Fruit fly (Drosophila melanogaster) S2 (cell line): ENCODE measurements around the gene CG14020.

Experiments used
- CG8478 ChIP-seq: fragments of >200 bp; optimal IDR thresholded peaks from 2 replicates; lab custom pipeline; 2018
- CTCF ChIP-seq, 2 experiments: fragments of >200 bp; optimal IDR thresholded peaks; 2 replicates each; lab custom pipeline; 2018

CG14020 gene

dm6 chr2L:5496468-5497093, 21.0 kb upstream of the CG14020 start:
- no peak for TF ChIP-seq CG8478 (lab: Kevin White, UChicago)
- no peak for TF ChIP-seq CTCF (optimal IDR thresholded peaks at IDR 0.05; lab: Kevin White, UChicago)

dm6 chr2L:5499458-5499857, 18.1 kb upstream of the CG14020 start:
- TF ChIP-seq CTCF (optimal IDR thresholded peaks at IDR 0.05; lab: Kevin White, UChicago) (no peak), CG8478 (lab: Kevin White, UChicago) (no peak)

- TF ChIP-seq CTCF (optimal IDR thresholded peaks at IDR 0.05; lab: Kevin White, UChicago) (no peak), CG8478 (lab: Kevin White, UChicago) (no peak)
Measured at dm6 chr2L:5501335-5501734, 16.2 kb upstream of the CG14020 start.

- TF ChIP-seq CTCF (optimal IDR thresholded peaks at IDR 0.05; lab: Kevin White, UChicago), result no peak
- TF ChIP-seq CG8478 (lab: Kevin White, UChicago), result no peak
Measured at dm6 chr2L:5502868-5503267, 14.7 kb upstream of the CG14020 start.

dm6 chr2L:5505130-5505529, 12.4 kb upstream of the CG14020 start:
- TF ChIP-seq CG8478 (lab: Kevin White, UChicago), result no peak
- TF ChIP-seq CTCF (optimal IDR thresholded peaks at IDR 0.05; lab: Kevin White, UChicago), result no peak

dm6 chr2L:5507082-5507481, 10.5 kb upstream of the CG14020 start:
- no peak for TF ChIP-seq CG8478 (lab: Kevin White, UChicago)
- TF ChIP-seq CTCF (optimal IDR thresholded peaks at IDR 0.05; lab: Kevin White, UChicago), result no peak

- TF ChIP-seq CG8478 (lab: Kevin White, UChicago) (no peak), CTCF (optimal IDR thresholded peaks at IDR 0.05; lab: Kevin White, UChicago) (no peak)
Measured at dm6 chr2L:5507823-5508438, 9.6 kb upstream of the CG14020 start.

- TF ChIP-seq CTCF (optimal IDR thresholded peaks at IDR 0.05; lab: Kevin White, UChicago) (no peak), CG8478 (lab: Kevin White, UChicago) (no peak)
Measured at dm6 chr2L:5514946-5515345, 2.6 kb upstream of the CG14020 start.

dm6 chr2L:5519846-5520384, 2.4 kb downstream of the CG14020 start, which contains the start of the genes CG7382 and cl:
CG7382 (minus strand) TSS chr2L:5519896.
cl (plus strand) TSS chr2L:5520135.
- TF ChIP-seq CTCF (optimal IDR thresholded peaks at IDR 0.05; lab: Kevin White, UChicago), result no peak
- TF ChIP-seq CG8478 (lab: Kevin White, UChicago), result no peak

- no peak for TF ChIP-seq CG8478 (lab: Kevin White, UChicago)
- no peak for TF ChIP-seq CTCF (optimal IDR thresholded peaks at IDR 0.05; lab: Kevin White, UChicago)
Measured at dm6 chr2L:5520757-5521156, 3.2 kb downstream of the CG14020 start.

dm6 chr2L:5523848-5524473, 6.4 kb downstream of the CG14020 start, which contains the start of the genes Vps52 and Elp4:
Vps52 (minus strand) TSS chr2L:5523898.
Elp4 (plus strand) TSS chr2L:5524139.
- TF ChIP-seq CTCF (optimal IDR thresholded peaks at IDR 0.05; lab: Kevin White, UChicago) (no peak), CG8478 (lab: Kevin White, UChicago) (no peak)

- TF ChIP-seq CTCF (optimal IDR thresholded peaks at IDR 0.05; lab: Kevin White, UChicago) (no peak), CG8478 (lab: Kevin White, UChicago) (no peak)
Measured at dm6 chr2L:5525723-5526122, 8.2 kb downstream of the CG14020 start, which contains the start of gene Cap-D3. Cap-D3 (plus strand) TSS chr2L:5525905.

dm6 chr2L:5526738-5527137, 9.2 kb downstream of the CG14020 start, which contains the start of gene Cox11:
Cox11 (plus strand) TSS chr2L:5526957.
- no peak for TF ChIP-seq CG8478 (lab: Kevin White, UChicago)
- TF ChIP-seq CTCF (optimal IDR thresholded peaks at IDR 0.05; lab: Kevin White, UChicago), result no peak

- TF ChIP-seq CTCF (optimal IDR thresholded peaks at IDR 0.05; lab: Kevin White, UChicago), result peak in 1 of 2 experiments; percentile 11
- no peak for TF ChIP-seq CG8478 (lab: Kevin White, UChicago)
Measured at dm6 chr2L:5527861-5528260, 10.3 kb downstream of the CG14020 start, which contains the start of gene CG31915. CG31915 (plus strand) TSS chr2L:5528123.

dm6 chr2L:5532061-5532460, 14.5 kb downstream of the CG14020 start, which contains the start of gene Coq6:
Coq6 (minus strand) TSS chr2L:5532223.
- TF ChIP-seq CG8478 (lab: Kevin White, UChicago) (no peak), CTCF (optimal IDR thresholded peaks at IDR 0.05; lab: Kevin White, UChicago) (no peak)
